Worm (Caenorhabditis elegans) whole organism, L4/young adult: Measurements from ENCODE around the gene T22D1.5.

Source experiments
- W03F9.2 ChIP-seq: fragments of 150-350 bp; optimal IDR thresholded peaks from 2 replicates; lab custom pipeline; 2014; ENCODE audit warnings: missing biosample characterization, missing genetic modification characterization
- him-1 ChIP-seq: sonication (generic microtip); optimal IDR thresholded peaks from 2 replicates; lab custom pipeline; 2016; ENCODE audit warnings: missing genotype, missing genetic modification reagents, missing genetic modification characterization, missing compliant biosample characterization

- TF ChIP-seq him-1 (tag; lab: Kevin White, UChicago) (no peak), W03F9.2 (tag; lab: Kevin White, UChicago) (no peak)
Measured at ce11 chrIV:6859270-6859669, 44.5 kb upstream of the T22D1.5 start, which contains the start of gene R13H7.2.
